Worm (Caenorhabditis elegans): ENCODE measurements around the gene asm-1.

DNA sequence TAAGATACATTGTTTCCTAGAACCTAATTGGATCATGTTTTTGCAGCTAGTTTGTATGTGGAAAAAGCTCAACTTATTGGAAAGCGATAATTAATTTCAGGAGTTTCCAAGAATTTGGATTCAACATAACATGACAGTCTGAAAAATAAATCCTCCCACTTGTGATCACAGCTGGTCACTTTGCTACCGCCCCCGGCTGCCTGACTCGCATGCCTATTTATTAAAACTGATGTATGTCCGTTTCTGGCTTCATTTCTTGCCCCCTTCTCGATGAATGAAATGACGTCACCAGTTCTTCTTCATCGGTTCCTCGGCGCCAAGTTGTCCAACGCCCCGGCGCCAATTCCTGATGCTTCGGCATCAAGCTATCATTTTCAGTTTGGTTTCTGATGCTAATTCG lies 17.2 kb downstream of the asm-1 start:
- TF ChIP-seq M03D4.4 (tag; optimal IDR thresholded peaks at IDR 0.05) (no peak), cnd-1 (tag; optimal IDR thresholded peaks at IDR 0.05) (no peak), pha-4 (tag; optimal IDR thresholded peaks at IDR 0.05) (no peak), snpc-4 (tag; optimal IDR thresholded peaks at IDR 0.05) (no peak), unc-62 (GFP tag; optimal IDR thresholded peaks at IDR 0.05) (no peak)

All from whole organism, mixed stage, embryonic.